Worm (Caenorhabditis elegans) whole organism, mixed stage, embryonic: ENCODE measurements around the gene npr-1.

ENCODE experiments used
- M03D4.4 ChIP-seq: sonication (generic microtip); optimal IDR thresholded peaks from 2 replicates; lab custom pipeline; 2017; ENCODE audit warnings: mild to moderate bottlenecking, missing genetic modification characterization, missing compliant biosample characterization
- bed-3 ChIP-seq: fragments of 200-800 bp; sonication (Bioruptor generic); optimal IDR thresholded peaks from 3 replicates; lab custom pipeline; 2018; ENCODE audit warnings: mild to moderate bottlenecking, missing genetic modification characterization, moderate library complexity, missing compliant biosample characterization
- blmp-1 ChIP-seq: fragments of 150-350 bp; optimal IDR thresholded peaks from 2 replicates; lab custom pipeline; 2014; ENCODE audit warnings: missing biosample characterization, missing genetic modification characterization
- ceh-39 ChIP-seq: fragments of 150-350 bp; optimal IDR thresholded peaks from 2 replicates; lab custom pipeline; 2014; ENCODE audit warnings: missing biosample characterization, missing genetic modification characterization
- ceh-43 ChIP-seq: fragments of 200-800 bp; sonication (Bioruptor generic); optimal IDR thresholded peaks from 2 replicates; lab custom pipeline; 2018; ENCODE audit warnings: mild to moderate bottlenecking, missing genetic modification characterization, moderate library complexity, missing compliant biosample characterization
- ceh-83 ChIP-seq: fragments of 200-800 bp; sonication (Bioruptor generic); optimal IDR thresholded peaks from 2 replicates; lab custom pipeline; 2018; ENCODE audit warnings: mild to moderate bottlenecking, missing genetic modification characterization, missing compliant biosample characterization
- ces-1 ChIP-seq: fragments of 150-350 bp; optimal IDR thresholded peaks from 2 replicates; lab custom pipeline; 2014; ENCODE audit warnings: missing biosample characterization, missing genetic modification reagents, missing genetic modification characterization
- cnd-1 ChIP-seq: fragments of 200-800 bp; sonication (Bioruptor generic); optimal IDR thresholded peaks from 2 replicates; lab custom pipeline; 2018; ENCODE audit warnings: mild to moderate bottlenecking, missing genetic modification characterization, missing compliant biosample characterization
- ham-2 ChIP-seq: fragments of 200-800 bp; sonication (Bioruptor generic); optimal IDR thresholded peaks from 2 replicates; lab custom pipeline; 2018; ENCODE audit warnings: mild to moderate bottlenecking, missing genetic modification characterization, missing compliant biosample characterization
- hlh-1 ChIP-seq: fragments of 150-350 bp; optimal IDR thresholded peaks from 2 replicates; lab custom pipeline; 2014; ENCODE audit warnings: missing biosample characterization, missing genetic modification reagents, missing genetic modification characterization
- lin-13 ChIP-seq: fragments of 150-350 bp; optimal IDR thresholded peaks from 2 replicates; lab custom pipeline; 2014; ENCODE audit warnings: missing biosample characterization, missing genetic modification characterization
- lin-32 ChIP-seq: fragments of 200-800 bp; sonication (Bioruptor generic); optimal IDR thresholded peaks from 2 replicates; lab custom pipeline; 2018; ENCODE audit warnings: mild to moderate bottlenecking, missing genetic modification characterization, missing compliant biosample characterization
- lsy-2 ChIP-seq: fragments of 150-350 bp; optimal IDR thresholded peaks from 2 replicates; lab custom pipeline; 2014; ENCODE audit warnings: missing biosample characterization, missing genetic modification characterization
- mls-2 ChIP-seq: sonication (generic microtip); optimal IDR thresholded peaks from 2 replicates; lab custom pipeline; 2016; ENCODE audit warnings: mild to moderate bottlenecking, missing genetic modification characterization, moderate library complexity, missing compliant biosample characterization
- nhr-12 ChIP-seq: fragments of 150-350 bp; optimal IDR thresholded peaks from 2 replicates; lab custom pipeline; 2014; ENCODE audit warnings: missing biosample characterization, missing genetic modification characterization
- nhr-2 ChIP-seq: fragments of 150-350 bp; optimal IDR thresholded peaks from 2 replicates; lab custom pipeline; 2014; ENCODE audit warnings: missing biosample characterization, missing genetic modification characterization
- nhr-237 ChIP-seq: fragments of 150-350 bp; optimal IDR thresholded peaks from 2 replicates; lab custom pipeline; 2014; ENCODE audit warnings: missing biosample characterization, missing genetic modification characterization
- nhr-28 ChIP-seq: fragments of 150-350 bp; optimal IDR thresholded peaks from 2 replicates; lab custom pipeline; 2014; ENCODE audit warnings: missing biosample characterization, missing genetic modification characterization
- nhr-76 ChIP-seq: sonication (generic microtip); optimal IDR thresholded peaks from 2 replicates; lab custom pipeline; 2017; ENCODE audit warnings: missing biosample characterization, missing genetic modification characterization
- pha-4 ChIP-seq: fragments of 150-350 bp; optimal IDR thresholded peaks from 2 replicates; lab custom pipeline; 2018; ENCODE audit warnings: missing biosample characterization, missing genetic modification reagents, missing genetic modification characterization
- sem-2 ChIP-seq: fragments of 200-800 bp; sonication (Bioruptor generic); optimal IDR thresholded peaks from 2 replicates; lab custom pipeline; 2018; ENCODE audit warnings: mild to moderate bottlenecking, missing genetic modification characterization, missing compliant biosample characterization
- snpc-4 ChIP-seq: fragments of 150-350 bp; optimal IDR thresholded peaks from 2 replicates; lab custom pipeline; 2014; ENCODE audit warnings: missing biosample characterization, missing genetic modification characterization
- sptf-1 ChIP-seq: sonication (generic microtip); optimal IDR thresholded peaks from 2 replicates; lab custom pipeline; 2017; ENCODE audit warnings: mild to moderate bottlenecking, missing genetic modification characterization, moderate library complexity, missing compliant biosample characterization
- unc-120 ChIP-seq: sonication (generic microtip); optimal IDR thresholded peaks from 2 replicates; lab custom pipeline; 2017; ENCODE audit warnings: missing genetic modification characterization, missing compliant biosample characterization; ENCODE audit not compliant: poor library complexity, severe bottlenecking
- unc-39 ChIP-seq: fragments of 150-350 bp; optimal IDR thresholded peaks from 2 replicates; lab custom pipeline; 2014; ENCODE audit warnings: missing biosample characterization, missing genetic modification characterization
- zip-8 ChIP-seq: fragments of 150-350 bp; optimal IDR thresholded peaks from 2 replicates; lab custom pipeline; 2014; ENCODE audit warnings: missing biosample characterization, missing genetic modification characterization
- ztf-11 ChIP-seq: fragments of 150-350 bp; optimal IDR thresholded peaks from 2 replicates; lab custom pipeline; 2014; ENCODE audit warnings: missing biosample characterization, missing genetic modification characterization

Gene npr-1

ce11 chrX:4769885-4770284 lies at the start of gene npr-1:
npr-1 (minus strand) TSS chrX:4769985.
- no peak for TF ChIP-seq sem-2 (GFP tag; lab: Kevin White, UChicago)
- TF ChIP-seq ceh-83 (GFP tag; lab: Kevin White, UChicago), result no peak
- no peak for TF ChIP-seq nhr-237 (tag; lab: Kevin White, UChicago)
- no peak for TF ChIP-seq lsy-2 (tag; lab: Kevin White, UChicago)
- TF ChIP-seq ham-2, result no peak
- no peak for TF ChIP-seq lin-32 (GFP tag; lab: Kevin White, UChicago)
- no peak for TF ChIP-seq M03D4.4 (tag; lab: Kevin White, UChicago)
- TF ChIP-seq hlh-1, result no peak

ce11 chrX:4818872-4819271 lies 49.1 kb upstream of the npr-1 start:
- no peak for TF ChIP-seq nhr-28 (tag; lab: Kevin White, UChicago)
- TF ChIP-seq ceh-83 (GFP tag; lab: Kevin White, UChicago), result no peak
- no peak for TF ChIP-seq lin-13 (tag; lab: Kevin White, UChicago)
- no peak for TF ChIP-seq bed-3
- no peak for TF ChIP-seq hlh-1
- TF ChIP-seq nhr-2, result no peak
- TF ChIP-seq M03D4.4 (tag; lab: Kevin White, UChicago), result no peak
- no peak for TF ChIP-seq unc-120 (tag; lab: Kevin White, UChicago)
- no peak for TF ChIP-seq unc-39 (tag; lab: Kevin White, UChicago)
- no peak for TF ChIP-seq ztf-11 (tag; lab: Kevin White, UChicago)
- TF ChIP-seq sptf-1 (tag; lab: Kevin White, UChicago), result no peak
- TF ChIP-seq snpc-4 (tag; lab: Kevin White, UChicago), result no peak
- TF ChIP-seq lsy-2 (tag; lab: Kevin White, UChicago), result no peak
- TF ChIP-seq ceh-43 (GFP tag; lab: Kevin White, UChicago), result no peak
- no peak for TF ChIP-seq nhr-12 (tag; lab: Kevin White, UChicago)
- TF ChIP-seq zip-8 (tag; lab: Kevin White, UChicago), result no peak
- TF ChIP-seq ceh-39 (tag; lab: Kevin White, UChicago), result no peak
- TF ChIP-seq sem-2 (GFP tag; lab: Kevin White, UChicago), result no peak

ce11 chrX:4818252-4818651 lies 48.5 kb upstream of the npr-1 start, which contains the start of gene R08E3.3:
R08E3.3 (plus strand) TSS chrX:4818593.
- TF ChIP-seq ceh-83 (GFP tag; lab: Kevin White, UChicago) (no peak), lsy-2 (tag; lab: Kevin White, UChicago) (peak; percentile 95), ceh-39 (tag; lab: Kevin White, UChicago) (no peak), ces-1 (GFP tag; lab: Kevin White, UChicago) (peak; percentile 15)

- no peak for TF ChIP-seq ceh-39 (tag; lab: Kevin White, UChicago)
- TF ChIP-seq mls-2 (tag; lab: Kevin White, UChicago), result peak; percentile 0
Measured at ce11 chrX:4813115-4813732, 43.4 kb upstream of the npr-1 start.

- TF ChIP-seq blmp-1 (no peak), sptf-1 (tag; lab: Kevin White, UChicago) (no peak), nhr-2 (no peak), lin-13 (tag; lab: Kevin White, UChicago) (no peak), sem-2 (GFP tag; lab: Kevin White, UChicago) (no peak), ces-1 (GFP tag; lab: Kevin White, UChicago) (no peak), bed-3 (no peak), nhr-76 (tag; lab: Kevin White, UChicago) (no peak), mls-2 (tag; lab: Kevin White, UChicago) (no peak), cnd-1 (tag; lab: Kevin White, UChicago) (no peak), ztf-11 (tag; lab: Kevin White, UChicago) (no peak), lsy-2 (tag; lab: Kevin White, UChicago) (no peak), ceh-39 (tag; lab: Kevin White, UChicago) (no peak)
Measured at ce11 chrX:4811242-4811641, 41.5 kb upstream of the npr-1 start, which contains the start of gene ztf-16. ztf-16 (minus strand) TSS chrX:4811540.

- peak; percentile 23 for TF ChIP-seq pha-4 (tag; lab: Kevin White, UChicago)
- no peak for TF ChIP-seq ces-1 (GFP tag; lab: Kevin White, UChicago)
- TF ChIP-seq nhr-2, result peak; percentile 62
Measured at ce11 chrX:4809753-4810424, 40.1 kb upstream of the npr-1 start.
